Fruit fly (Drosophila melanogaster): ENCODE measurements around the gene CG1677.

DNA sequence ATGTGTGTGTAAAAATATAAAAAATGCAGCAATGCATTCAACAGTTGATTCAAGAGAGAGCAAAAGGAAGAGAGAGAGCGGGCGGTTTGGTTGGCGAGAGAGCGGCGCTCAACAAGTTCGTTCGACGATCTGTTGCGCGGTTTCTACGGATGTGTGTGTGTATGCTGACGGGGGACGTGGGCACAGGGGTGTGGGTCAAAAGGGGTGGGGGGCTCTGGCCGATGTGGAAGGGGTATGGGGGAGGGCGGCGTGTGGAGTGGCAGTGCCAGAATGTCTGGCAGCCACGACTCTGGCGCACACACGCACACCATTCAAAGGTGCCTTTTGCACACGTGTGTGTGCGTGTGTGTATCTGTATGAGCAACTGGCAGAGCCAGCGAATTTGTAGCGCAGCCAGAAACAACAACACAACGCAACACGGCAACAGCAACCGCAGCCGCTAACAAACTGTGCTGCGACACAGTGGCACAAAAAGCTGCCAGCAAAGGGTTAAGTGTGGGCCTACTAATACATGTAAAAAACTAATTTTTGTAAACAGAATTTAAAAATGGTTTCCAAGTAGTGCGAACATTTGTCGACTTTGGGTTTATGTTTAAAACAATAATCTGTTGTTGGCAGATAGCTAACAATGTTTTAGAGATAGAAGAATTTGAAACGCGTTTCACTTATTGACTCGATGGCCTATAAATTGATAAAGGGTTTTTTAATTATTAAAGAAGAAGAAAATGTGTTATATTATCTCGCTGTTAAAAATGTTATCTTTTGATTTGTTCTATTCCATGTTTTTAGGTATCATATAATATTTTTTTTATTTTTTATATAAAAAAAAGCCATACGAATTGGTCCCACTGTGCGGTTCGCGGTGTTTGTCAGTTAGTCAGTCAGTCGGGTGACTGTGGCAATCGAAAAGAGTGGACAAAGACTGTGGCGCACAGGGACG, 98.8 kb downstream of the CG1677 start:
- no peak for TF ChIP-seq CG8478 (optimal IDR thresholded peaks at IDR 0.05)
- no peak for TF ChIP-seq CTCF (optimal IDR thresholded peaks at IDR 0.05)
